Fruit fly (Drosophila melanogaster) Kc167 (cell line): ENCODE results near the gene CG2680.

ENCODE experiments used
- Myc ChIP-seq: fragments of >200 bp; optimal IDR thresholded peaks from 2 replicates; lab custom pipeline; 2017; ENCODE audit warnings: missing external identifiers
- Sin3A ChIP-seq: fragments of >200 bp; optimal IDR thresholded peaks from 2 replicates; lab custom pipeline; 2018; ENCODE audit warnings: missing external identifiers
- h ChIP-seq: fragments of >200 bp; optimal IDR thresholded peaks from 3 replicates; lab custom pipeline; 2018; ENCODE audit warnings: missing external identifiers
- insv ChIP-seq: fragments of >200 bp; optimal IDR thresholded peaks from 3 replicates; lab custom pipeline; 2018; ENCODE audit warnings: missing external identifiers
- psq ChIP-seq: fragments of >200 bp; optimal IDR thresholded peaks from 2 replicates; lab custom pipeline; 2017; ENCODE audit warnings: missing external identifiers

dm6 chrX:2744042-2744441 lies 36.8 kb upstream of the CG2680 start, which contains the start of gene Syx4:
- no peak for TF ChIP-seq Myc (lab: Kevin White, UChicago)
- TF ChIP-seq h (lab: Kevin White, UChicago) = no peak
- TF ChIP-seq psq (lab: Kevin White, UChicago) = no peak
- no peak for TF ChIP-seq Sin3A (lab: Kevin White, UChicago)
- TF ChIP-seq insv = no peak
